Worm (Caenorhabditis elegans) whole organism, mixed stage, embryonic: ENCODE data around the gene C11D2.3.

Source experiments
- bed-3 ChIP-seq: fragments of 200-800 bp; sonication (Bioruptor generic); optimal IDR thresholded peaks from 3 replicates; lab custom pipeline; 2018; ENCODE audit warnings: mild to moderate bottlenecking, missing genetic modification characterization, moderate library complexity, missing compliant biosample characterization
- elt-1 ChIP-seq: sonication (generic microtip); optimal IDR thresholded peaks from 2 replicates; lab custom pipeline; 2017; ENCODE audit warnings: missing genetic modification characterization, mild to moderate bottlenecking, missing compliant biosample characterization, antibody characterized with exemption, moderate library complexity, borderline replicate concordance; ENCODE audit not compliant: insufficient read depth
- lsy-2 ChIP-seq: fragments of 150-350 bp; optimal IDR thresholded peaks from 2 replicates; lab custom pipeline; 2014; ENCODE audit warnings: missing biosample characterization, missing genetic modification characterization
- mab-5 ChIP-seq: fragments of 150-350 bp; optimal IDR thresholded peaks from 2 replicates; lab custom pipeline; 2014; ENCODE audit warnings: missing biosample characterization, missing genetic modification characterization
- mep-1 ChIP-seq: fragments of 150-350 bp; optimal IDR thresholded peaks from 2 replicates; lab custom pipeline; 2017; ENCODE audit warnings: missing biosample characterization, missing genetic modification reagents, missing genetic modification characterization, inconsistent platforms
- nhr-237 ChIP-seq: fragments of 150-350 bp; optimal IDR thresholded peaks from 2 replicates; lab custom pipeline; 2014; ENCODE audit warnings: missing biosample characterization, missing genetic modification characterization
- nhr-76 ChIP-seq: sonication (generic microtip); optimal IDR thresholded peaks from 2 replicates; lab custom pipeline; 2017; ENCODE audit warnings: missing biosample characterization, missing genetic modification characterization
- pha-4 ChIP-seq: fragments of 150-350 bp; optimal IDR thresholded peaks from 2 replicates; lab custom pipeline; 2018; ENCODE audit warnings: missing biosample characterization, missing genetic modification reagents, missing genetic modification characterization
- snpc-4 ChIP-seq: fragments of 150-350 bp; optimal IDR thresholded peaks from 2 replicates; lab custom pipeline; 2014; ENCODE audit warnings: missing biosample characterization, missing genetic modification characterization
- unc-39 ChIP-seq: fragments of 150-350 bp; optimal IDR thresholded peaks from 2 replicates; lab custom pipeline; 2014; ENCODE audit warnings: missing biosample characterization, missing genetic modification characterization
- unc-62 ChIP-seq: fragments of 150-350 bp; optimal IDR thresholded peaks from 2 replicates; lab custom pipeline; 2014; ENCODE audit warnings: missing biosample characterization, missing genetic modification reagents, missing genetic modification characterization
- ztf-11 ChIP-seq: fragments of 150-350 bp; optimal IDR thresholded peaks from 2 replicates; lab custom pipeline; 2014; ENCODE audit warnings: missing biosample characterization, missing genetic modification characterization

DNA sequence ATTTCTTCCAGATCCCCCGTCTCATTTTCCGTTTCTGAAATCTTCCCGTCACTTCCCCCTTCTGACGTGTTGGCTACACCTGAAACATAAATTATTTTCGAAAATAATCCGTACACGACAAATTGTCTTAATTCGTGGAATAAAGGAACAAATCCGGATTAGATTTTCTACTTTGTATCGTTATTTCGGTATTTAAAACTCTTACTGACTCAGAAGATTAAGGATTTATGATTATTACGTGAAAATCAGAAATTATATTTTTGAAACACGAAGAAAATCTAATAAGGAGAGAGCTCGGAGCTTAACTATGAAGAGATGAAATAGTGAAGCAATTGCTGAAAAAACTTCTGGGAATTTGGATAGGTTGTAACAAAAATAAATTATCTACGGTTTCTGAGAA, 2.3 kb upstream of the C11D2.3 start:
- no peak for TF ChIP-seq lsy-2 (tag; lab: Kevin White, UChicago)
- TF ChIP-seq nhr-76 (tag; lab: Kevin White, UChicago), result no peak
- TF ChIP-seq ztf-11, result no peak
- no peak for TF ChIP-seq snpc-4 (tag; lab: Kevin White, UChicago)
- no peak for TF ChIP-seq unc-39
- TF ChIP-seq elt-1 (tag; lab: Kevin White, UChicago), result no peak
- no peak for TF ChIP-seq mab-5
- TF ChIP-seq unc-62 (GFP tag; lab: Kevin White, UChicago), result no peak
- TF ChIP-seq bed-3 (GFP tag; lab: Kevin White, UChicago), result no peak
- no peak for TF ChIP-seq mep-1 (tag; lab: Kevin White, UChicago)
- no peak for TF ChIP-seq pha-4 (tag; lab: Kevin White, UChicago)
- no peak for TF ChIP-seq nhr-237 (tag; lab: Kevin White, UChicago)
